Worm (Caenorhabditis elegans): ENCODE data around the gene nduc-2.

Gene nduc-2

DNA sequence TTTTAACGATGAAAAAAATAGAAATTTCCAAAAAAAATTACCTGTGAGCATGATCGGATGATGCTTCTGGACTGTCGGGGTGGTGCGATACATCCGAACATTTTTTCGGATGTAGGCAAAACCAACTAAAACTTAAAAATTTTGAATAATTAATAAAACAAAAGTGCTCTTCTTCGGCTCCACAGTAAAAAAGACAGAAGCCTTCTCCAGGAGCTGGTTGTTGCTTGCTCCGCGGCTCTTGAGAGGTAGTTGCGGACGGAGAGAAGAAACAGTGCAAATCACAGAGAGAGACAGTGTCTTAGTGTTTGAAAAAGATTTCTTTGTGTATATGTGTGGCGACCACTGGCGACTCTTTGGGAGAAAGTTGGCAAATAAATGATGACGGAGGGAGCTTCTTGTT lies 30.4 kb upstream of the nduc-2 start, which contains the start of gene gldi-9:
Gene gldi-9, minus strand, starts transcription at position 101 of the 400 bp plus-strand sequence.
- TF ChIP-seq Y116A8C.19 (tag; optimal IDR thresholded peaks at IDR 0.05; ENCODE audit: borderline replicate concordance) = no peak
- TF ChIP-seq fos-1 (tag; optimal IDR thresholded peaks at IDR 0.05) = no peak
- TF ChIP-seq nhr-19 (GFP tag; conservative IDR thresholded peaks at IDR 0.05) = no peak
- TF ChIP-seq unc-86 (tag; optimal IDR thresholded peaks at IDR 0.05) = no peak
- no peak for TF ChIP-seq nhr-85 (tag)
- no peak for TF ChIP-seq unc-130 (tag; optimal IDR thresholded peaks at IDR 0.05)
- no peak for TF ChIP-seq lin-13 (GFP tag; optimal IDR thresholded peaks at IDR 0.05)
- no peak for TF ChIP-seq nhr-11 (tag; optimal IDR thresholded peaks at IDR 0.05)
- no peak for TF ChIP-seq dsc-1 (tag; optimal IDR thresholded peaks at IDR 0.05)
- TF ChIP-seq efl-1 (optimal IDR thresholded peaks at IDR 0.05) = no peak
- no peak for TF ChIP-seq efl-1 (GFP tag; optimal IDR thresholded peaks at IDR 0.05 in 1 of 2)
- TF ChIP-seq tbx-2 (tag; optimal IDR thresholded peaks at IDR 0.05) = no peak

DNA sequence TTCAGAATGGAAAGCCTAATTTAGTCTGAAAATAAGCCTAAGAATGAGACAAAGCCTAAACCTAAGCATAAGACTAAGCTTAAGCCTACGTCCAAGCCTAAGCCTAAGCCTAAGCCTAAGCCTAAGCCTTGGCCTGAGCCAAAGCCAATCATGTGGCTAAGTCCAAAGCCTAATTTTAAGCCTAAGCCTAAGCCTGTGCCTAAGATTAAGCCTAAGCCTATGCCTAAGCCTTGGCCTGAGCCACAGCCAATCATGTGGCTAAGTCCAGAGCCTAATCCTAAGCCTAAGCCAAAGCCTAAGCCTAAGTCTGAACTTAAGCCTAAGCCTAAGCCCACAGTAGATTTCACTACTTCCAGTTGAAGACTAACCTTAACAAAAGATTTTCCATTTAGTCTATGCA lies 29.2 kb upstream of the nduc-2 start:
- no peak for TF ChIP-seq lin-14 (GFP tag; optimal IDR thresholded peaks at IDR 0.05)
- no peak for TF ChIP-seq nhr-85 (tag)
- no peak for TF ChIP-seq nhr-84 (tag; optimal IDR thresholded peaks at IDR 0.05)
- TF ChIP-seq ztf-11 (tag; optimal IDR thresholded peaks at IDR 0.05) = no peak
- TF ChIP-seq fkh-8 (tag; optimal IDR thresholded peaks at IDR 0.05) = no peak
- no peak for TF ChIP-seq C16A3.4 (tag; optimal IDR thresholded peaks at IDR 0.05)
- TF ChIP-seq mab-9 (GFP tag; IDR thresholded peaks at IDR 0.05) = no peak
- TF ChIP-seq lir-3 (tag; optimal IDR thresholded peaks at IDR 0.05; ENCODE audit: poor library complexity) = no peak
- TF ChIP-seq dsc-1 (tag; optimal IDR thresholded peaks at IDR 0.05) = no peak
- no peak for TF ChIP-seq ces-1 (GFP tag; optimal IDR thresholded peaks at IDR 0.05)
- no peak for TF ChIP-seq hpl-2 (GFP tag; optimal IDR thresholded peaks at IDR 0.05)
- no peak for TF ChIP-seq nhr-90 (tag; optimal IDR thresholded peaks at IDR 0.05; ENCODE audit: poor library complexity)
- TF ChIP-seq snu-23 (GFP tag; optimal IDR thresholded peaks at IDR 0.05) = no peak
- no peak for TF ChIP-seq ceh-82 (tag; optimal IDR thresholded peaks at IDR 0.05)

DNA sequence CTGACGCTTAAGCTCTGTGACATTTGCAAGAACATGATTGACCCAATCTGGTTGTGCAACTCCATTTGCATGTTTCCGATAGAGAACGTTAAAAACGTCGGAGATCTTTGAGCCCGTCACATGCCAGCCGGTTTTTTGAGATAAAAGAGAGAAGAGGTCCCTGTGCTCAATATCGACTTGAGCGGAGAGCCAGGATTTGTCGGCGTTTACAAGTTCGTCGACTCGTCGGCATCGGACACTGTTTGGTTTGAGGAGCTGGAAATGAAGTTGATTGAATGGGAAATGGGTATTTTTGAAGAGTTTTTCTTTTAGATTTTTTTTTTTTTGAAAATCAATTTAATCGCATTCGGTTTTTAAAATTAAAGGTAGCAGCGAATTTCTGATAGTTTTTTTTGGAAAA lies 28.6 kb upstream of the nduc-2 start:
- TF ChIP-seq F16B12.6 (tag; optimal IDR thresholded peaks at IDR 0.05) = no peak
- TF ChIP-seq efl-1 (optimal IDR thresholded peaks at IDR 0.05) = no peak
- peak in 1 of 2 experiments; percentile 68 for TF ChIP-seq efl-1 (GFP tag; optimal IDR thresholded peaks at IDR 0.05 in 1 of 2)

- TF ChIP-seq mab-9 (GFP tag; IDR thresholded peaks at IDR 0.05) (no peak), fkh-8 (tag; optimal IDR thresholded peaks at IDR 0.05) (no peak), elt-2 (tag; optimal IDR thresholded peaks at IDR 0.05) (peak; percentile 43), pqm-1 (tag; optimal IDR thresholded peaks at IDR 0.05) (no peak), hpl-2 (GFP tag; optimal IDR thresholded peaks at IDR 0.05) (no peak)
These were observed 27.3 kb upstream of the nduc-2 start for ce11 chrIII:2759308-2759707.

DNA sequence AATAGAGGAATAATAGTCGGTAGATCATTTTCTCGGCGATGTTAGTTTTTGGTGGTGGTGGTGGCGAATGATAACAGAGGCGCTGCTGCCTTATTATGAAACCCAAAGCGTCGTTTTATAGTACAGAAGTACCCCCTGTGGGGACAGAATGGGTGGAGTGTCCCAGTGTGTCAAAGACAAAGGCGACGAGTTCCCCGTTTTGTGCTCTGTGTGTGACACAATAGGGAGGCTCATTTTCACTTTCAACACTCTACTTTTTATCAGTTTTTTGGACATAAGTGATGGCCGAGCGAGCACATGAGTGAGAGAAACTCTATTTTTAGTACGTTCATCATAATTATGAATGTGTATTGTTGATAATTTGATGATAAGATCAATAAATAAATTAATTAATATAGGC lies 25.9 kb upstream of the nduc-2 start, which contains the start of gene pho-9:
Gene pho-9, minus strand, starts transcription at position 91 of the 400 bp plus-strand sequence.
- TF ChIP-seq mab-9 (GFP tag; IDR thresholded peaks at IDR 0.05) = no peak
- peak in 1 of 2 experiments; percentile 7 for TF ChIP-seq mdl-1 (tag; optimal IDR thresholded peaks at IDR 0.05)
- no peak for TF ChIP-seq vab-15 (tag; optimal IDR thresholded peaks at IDR 0.05)
- peak; percentile 81 for TF ChIP-seq elt-2 (tag; optimal IDR thresholded peaks at IDR 0.05)
- TF ChIP-seq jun-1 (tag; optimal IDR thresholded peaks at IDR 0.05) = peak; percentile 52
- TF ChIP-seq lin-35 (GFP tag; optimal IDR thresholded peaks at IDR 0.05) = peak in 1 of 2 experiments; percentile 31
- TF ChIP-seq pax-3 (tag; optimal IDR thresholded peaks at IDR 0.05) = no peak

DNA sequence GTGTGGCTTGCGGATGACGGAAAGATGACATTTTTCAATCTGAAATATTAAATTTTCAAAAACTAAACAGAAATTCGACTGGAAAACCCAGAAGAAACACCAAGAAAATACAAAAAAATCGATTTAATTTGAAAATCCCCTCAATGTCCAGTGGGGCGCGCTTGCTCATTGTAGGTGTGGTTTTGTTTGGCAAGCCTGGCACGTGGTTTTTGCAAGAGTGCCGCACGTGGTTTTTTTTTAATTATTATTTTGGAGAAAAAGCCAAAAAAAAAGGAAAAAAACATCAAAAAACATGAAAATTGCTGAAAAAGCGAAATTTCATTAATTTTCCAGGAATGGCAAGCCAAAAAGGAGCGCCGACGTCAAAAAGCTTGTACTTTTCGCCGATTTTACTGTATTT lies 18.0 kb upstream of the nduc-2 start, which contains the start of gene swsn-3:
Gene swsn-3, minus strand, starts transcription at position 45 of the 400 bp plus-strand sequence.
- TF ChIP-seq aha-1 (tag; optimal IDR thresholded peaks at IDR 0.05) = no peak
- no peak for TF ChIP-seq mef-2 (tag; optimal IDR thresholded peaks at IDR 0.05)
- TF ChIP-seq alr-1 (tag; optimal IDR thresholded peaks at IDR 0.05; ENCODE audit: borderline replicate concordance) = no peak
- TF ChIP-seq lsy-2 (tag; optimal IDR thresholded peaks at IDR 0.05) = peak; percentile 94 to 95
- TF ChIP-seq C16A3.4 (tag; optimal IDR thresholded peaks at IDR 0.05) = peak; percentile 86
- TF ChIP-seq unc-98 (GFP tag; IDR thresholded peaks at IDR 0.05) = peak; percentile 40; the same call in 1 of the 2 replicates
- peak; percentile 93 for TF ChIP-seq lin-15B (tag; optimal IDR thresholded peaks at IDR 0.05)
- TF ChIP-seq tbx-2 (tag; optimal IDR thresholded peaks at IDR 0.05) = peak; percentile 89
- TF ChIP-seq C04F5.9 (tag; optimal IDR thresholded peaks at IDR 0.05) = peak; percentile 68
- TF ChIP-seq isw-1 (GFP tag; IDR thresholded peaks at IDR 0.05) = peak; percentile 84
- peak; percentile 79 to 87 for TF ChIP-seq lin-35 (GFP tag; optimal IDR thresholded peaks at IDR 0.05)
- no peak for TF ChIP-seq sptf-1 (tag; optimal IDR thresholded peaks at IDR 0.05)
- peak; percentile 87 for TF ChIP-seq unc-86 (tag; optimal IDR thresholded peaks at IDR 0.05)
- peak; percentile 94 for TF ChIP-seq nhr-85 (tag)
- TF ChIP-seq zag-1 (tag; optimal IDR thresholded peaks at IDR 0.05) = peak; percentile 16
- peak; percentile 59 for TF ChIP-seq ceh-88 (GFP tag; IDR thresholded peaks at IDR 0.05)
- no peak for TF ChIP-seq pqm-1 (tag; optimal IDR thresholded peaks at IDR 0.05)
- TF ChIP-seq irx-1 (tag; optimal IDR thresholded peaks at IDR 0.05) = peak; percentile 82
